Fruit fly (Drosophila melanogaster) whole organism, embryonic: ENCODE measurements around the gene CG15549.

Source experiments
- Atf6 ChIP-seq: fragments of 200-800 bp; sonication (Bioruptor generic); IDR thresholded peaks from 2 replicates; pipeline ENCODE4 v1.3.6; 2022; ENCODE audit warnings: missing biosample characterization, missing genetic modification characterization
- CG11504 ChIP-seq: fragments of 200-800 bp; sonication (Bioruptor generic); optimal IDR thresholded peaks from 3 replicates; lab custom pipeline; 2019; ENCODE audit warnings: missing biosample characterization, mild to moderate bottlenecking, missing genetic modification characterization, moderate library complexity
- CG13624 ChIP-seq: fragments of 200-800 bp; sonication (Bioruptor generic); optimal IDR thresholded peaks from 2 replicates; lab custom pipeline; 2016; ENCODE audit warnings: missing biosample characterization, missing genetic modification characterization
- CG13894 ChIP-seq: fragments of 200-800 bp; sonication (Bioruptor generic); optimal IDR thresholded peaks from 3 replicates; lab custom pipeline; 2018; ENCODE audit warnings: missing biosample characterization, mild to moderate bottlenecking, missing genetic modification characterization, moderate library complexity
- CG14860 ChIP-seq: fragments of 200-800 bp; sonication (Bioruptor generic); IDR thresholded peaks from 3 replicates; pipeline ENCODE4 v1.3.6; 2022; ENCODE audit warnings: missing biosample characterization, missing genetic modification characterization; ENCODE audit not compliant: partially characterized antibody
- CG14965 ChIP-seq: fragments of 200-800 bp; sonication (Bioruptor generic); optimal IDR thresholded peaks from 2 replicates; lab custom pipeline; 2016; ENCODE audit warnings: missing biosample characterization, missing genetic modification characterization, borderline replicate concordance
- CG15011 ChIP-seq: fragments of 200-800 bp; sonication (Bioruptor generic); optimal IDR thresholded peaks from 3 replicates; lab custom pipeline; 2018; ENCODE audit warnings: missing biosample characterization, mild to moderate bottlenecking, missing genetic modification characterization
- CG15073 ChIP-seq: fragments of 200-800 bp; sonication (Bioruptor generic); optimal IDR thresholded peaks from 2 replicates; lab custom pipeline; 2016; ENCODE audit warnings: missing biosample characterization, missing genetic modification characterization
- CG1603 ChIP-seq: fragments of 200-800 bp; sonication (Bioruptor generic); optimal IDR thresholded peaks from 2 replicates; lab custom pipeline; 2019; ENCODE audit warnings: missing biosample characterization, mild to moderate bottlenecking, missing genetic modification characterization, moderate library complexity
- CG16779 ChIP-seq: fragments of 200-800 bp; sonication (Bioruptor generic); IDR thresholded peaks from 2 replicates; pipeline ENCODE4 v1.3.6; 2022; ENCODE audit warnings: missing biosample characterization, missing genetic modification characterization
- CG16813 ChIP-seq: fragments of 200-800 bp; sonication (Bioruptor generic); IDR thresholded peaks from 3 replicates; pipeline ENCODE4 v1.3.6; 2022; ENCODE audit warnings: missing biosample characterization, missing genetic modification characterization; ENCODE audit not compliant: partially characterized antibody
- CG17361 ChIP-seq: fragments of 200-800 bp; sonication (Bioruptor generic); IDR thresholded peaks from 3 replicates; pipeline ENCODE4 v1.3.6; 2022; ENCODE audit warnings: missing biosample characterization, missing genetic modification characterization
- CG17612 ChIP-seq: fragments of 200-800 bp; sonication (Bioruptor generic); IDR thresholded peaks from 2 replicates; pipeline ENCODE4 v1.3.6; 2022; ENCODE audit warnings: missing biosample characterization, missing genetic modification characterization
- CG18764 ChIP-seq: fragments of 200-800 bp; sonication (Bioruptor generic); optimal IDR thresholded peaks from 3 replicates; lab custom pipeline; 2016; ENCODE audit warnings: missing biosample characterization, missing genetic modification characterization
- CG3281 ChIP-seq: fragments of 200-800 bp; sonication (Bioruptor generic); optimal IDR thresholded peaks from 3 replicates; lab custom pipeline; 2017; ENCODE audit warnings: missing biosample characterization, mild to moderate bottlenecking, missing genetic modification characterization
- CG33557 ChIP-seq: fragments of 200-800 bp; sonication (Bioruptor generic); optimal IDR thresholded peaks from 2 replicates; lab custom pipeline; 2019; ENCODE audit warnings: missing biosample characterization, mild to moderate bottlenecking, missing genetic modification characterization, moderate library complexity
- CG3726 ChIP-seq: fragments of 200-800 bp; sonication (Bioruptor generic); IDR thresholded peaks from 3 replicates; pipeline ENCODE4, ENCODE4 v1.3.6; 2022; ENCODE audit warnings: missing biosample characterization, missing genetic modification characterization
- CG4617 ChIP-seq: fragments of 200-800 bp; sonication (Bioruptor generic); optimal IDR thresholded peaks from 3 replicates; lab custom pipeline; 2016; ENCODE audit warnings: missing biosample characterization, missing genetic modification characterization, borderline replicate concordance
- CG6765 ChIP-seq: fragments of 200-800 bp; sonication (Bioruptor generic); optimal IDR thresholded peaks from 3 replicates; lab custom pipeline; 2017; ENCODE audit warnings: missing biosample characterization, mild to moderate bottlenecking, missing genetic modification characterization
- CG7372 ChIP-seq: fragments of 200-800 bp; sonication (Bioruptor generic); IDR thresholded peaks from 2 replicates; pipeline ENCODE4 v1.3.6; 2022; ENCODE audit warnings: missing biosample characterization, missing genetic modification characterization
- CG7987 ChIP-seq: fragments of 200-800 bp; sonication (Bioruptor generic); optimal IDR thresholded peaks from 2 replicates; lab custom pipeline; 2018; ENCODE audit warnings: missing biosample characterization, mild to moderate bottlenecking, missing genetic modification characterization, moderate library complexity
- CG8944 ChIP-seq: fragments of 200-800 bp; sonication (Bioruptor generic); optimal IDR thresholded peaks from 3 replicates; lab custom pipeline; 2016; ENCODE audit warnings: missing biosample characterization, missing genetic modification characterization
- CG9609 ChIP-seq: fragments of 200-800 bp; sonication (Bioruptor generic); optimal IDR thresholded peaks from 3 replicates; lab custom pipeline; 2016; ENCODE audit warnings: missing biosample characterization, missing genetic modification characterization
- CkIIα-i1 ChIP-seq: fragments of 200-800 bp; sonication (Bioruptor generic); IDR thresholded peaks from 2 replicates; pipeline ENCODE4 v1.3.6; 2022; ENCODE audit warnings: missing biosample characterization, missing genetic modification characterization
- Dfd ChIP-seq, 2 experiments: fragments of >200 bp; optimal IDR thresholded peaks; 2 replicates each; lab custom pipeline; 2017; ENCODE audit warnings: missing biosample characterization in 2 of 2, missing genetic modification characterization in 2 of 2
- Drgx ChIP-seq: fragments of 200-800 bp; sonication (Bioruptor generic); IDR thresholded peaks from 2 replicates; pipeline ENCODE4 v1.3.6; 2022; ENCODE audit warnings: missing biosample characterization, missing genetic modification characterization
- Fer2 ChIP-seq: fragments of 200-800 bp; sonication (Bioruptor generic); optimal IDR thresholded peaks from 2 replicates; lab custom pipeline; 2018; ENCODE audit warnings: missing biosample characterization, mild to moderate bottlenecking, missing genetic modification characterization, moderate library complexity
- HLHmδ ChIP-seq: fragments of 200-800 bp; sonication (Bioruptor generic); optimal IDR thresholded peaks from 2 replicates; lab custom pipeline; 2018; ENCODE audit warnings: missing biosample characterization, mild to moderate bottlenecking, missing genetic modification characterization, moderate library complexity
- HmgD ChIP-seq: fragments of 200-800 bp; sonication (Bioruptor generic); optimal IDR thresholded peaks from 3 replicates; lab custom pipeline; 2016; ENCODE audit warnings: missing biosample characterization, missing genetic modification characterization
- NC2α ChIP-seq: fragments of 200-800 bp; sonication (Bioruptor generic); optimal IDR thresholded peaks from 2 replicates; lab custom pipeline; 2016; ENCODE audit warnings: missing biosample characterization, missing genetic modification characterization
- PHDP ChIP-seq: fragments of 200-800 bp; sonication (Bioruptor generic); optimal IDR thresholded peaks from 3 replicates; lab custom pipeline; 2018; ENCODE audit warnings: missing biosample characterization, mild to moderate bottlenecking, missing genetic modification characterization, moderate library complexity
- Spps ChIP-seq: fragments of 200-800 bp; sonication (Bioruptor generic); optimal IDR thresholded peaks from 2 replicates; lab custom pipeline; 2018; ENCODE audit warnings: missing biosample characterization, mild to moderate bottlenecking, missing genetic modification characterization
- Trl ChIP-seq, 3 experiments: fragments of >200 bp in 2 of 3; fragments of 200-800 bp in 1 of 3; sonication (Bioruptor generic) in 1 of 3; optimal IDR thresholded peaks; 2 replicates in 1 of 3; 3 replicates in 2 of 3; lab custom pipeline; 2016 to 2017; ENCODE audit warnings: missing biosample characterization in 1 of 3, missing genetic modification characterization in 1 of 3
- bab2 ChIP-seq: fragments of 200-800 bp; sonication (Bioruptor generic); optimal IDR thresholded peaks from 2 replicates; lab custom pipeline; 2016; ENCODE audit warnings: missing biosample characterization, missing genetic modification characterization
- btn ChIP-seq: fragments of 200-800 bp; sonication (Bioruptor generic); optimal IDR thresholded peaks from 2 replicates; lab custom pipeline; 2016; ENCODE audit warnings: missing biosample characterization, missing genetic modification characterization
- ci ChIP-seq: fragments of 200-800 bp; sonication (Bioruptor generic); IDR thresholded peaks from 3 replicates; pipeline ENCODE4 v1.3.6; 2022; ENCODE audit warnings: missing biosample characterization, missing genetic modification characterization
- dan ChIP-seq: fragments of 200-800 bp; sonication (Bioruptor generic); IDR thresholded peaks from 2 replicates; pipeline ENCODE4 v1.3.6; 2022; ENCODE audit warnings: missing biosample characterization, missing genetic modification characterization
- dpn ChIP-seq, 2 experiments: fragments of 200-800 bp; sonication (Bioruptor generic); optimal IDR thresholded peaks; 3 replicates each; lab custom pipeline; 2016; ENCODE audit warnings: missing biosample characterization in 2 of 2, missing genetic modification characterization in 2 of 2
- fd96Cb ChIP-seq: fragments of 200-800 bp; sonication (Bioruptor generic); optimal IDR thresholded peaks from 2 replicates; lab custom pipeline; 2018; ENCODE audit warnings: missing biosample characterization, mild to moderate bottlenecking, missing genetic modification characterization, moderate library complexity
- gro ChIP-seq: fragments of 200-800 bp; sonication (Bioruptor generic); optimal IDR thresholded peaks from 2 replicates; lab custom pipeline; 2016; ENCODE audit warnings: missing biosample characterization, missing genetic modification characterization
- hb ChIP-seq: fragments of 200-800 bp; sonication (Bioruptor generic); IDR thresholded peaks from 3 replicates; pipeline ENCODE4 v1.3.6; 2022; ENCODE audit warnings: missing biosample characterization, missing genetic modification characterization; ENCODE audit not compliant: partially characterized antibody
- luna ChIP-seq: fragments of 200-800 bp; sonication (Bioruptor generic); optimal IDR thresholded peaks from 2 replicates; lab custom pipeline; 2016; ENCODE audit warnings: missing biosample characterization, missing genetic modification characterization
- nerfin-2 ChIP-seq: fragments of 200-800 bp; sonication (Bioruptor generic); IDR thresholded peaks from 2 replicates; pipeline ENCODE4 v1.3.6; 2022; ENCODE audit warnings: missing biosample characterization, missing genetic modification characterization; ENCODE audit not compliant: partially characterized antibody
- pb ChIP-seq: fragments of 200-800 bp; sonication (Bioruptor generic); optimal IDR thresholded peaks from 3 replicates; lab custom pipeline; 2016; ENCODE audit warnings: missing biosample characterization, missing genetic modification characterization
- ranshi ChIP-seq: fragments of 200-800 bp; sonication (Bioruptor generic); IDR thresholded peaks from 2 replicates; pipeline ENCODE4 v1.3.6; 2022; ENCODE audit warnings: missing biosample characterization, missing genetic modification characterization
- scrt ChIP-seq: fragments of 200-800 bp; sonication (Bioruptor generic); optimal IDR thresholded peaks from 2 replicates; lab custom pipeline; 2018; ENCODE audit warnings: missing biosample characterization, mild to moderate bottlenecking, missing genetic modification characterization, moderate library complexity
- sim ChIP-seq: fragments of 200-800 bp; sonication (Bioruptor generic); IDR thresholded peaks from 2 replicates; pipeline ENCODE4 v1.3.6; 2022; ENCODE audit warnings: missing biosample characterization, missing genetic modification characterization
- sug ChIP-seq: fragments of 200-800 bp; optimal IDR thresholded peaks from 2 replicates; lab custom pipeline; 2019; ENCODE audit warnings: missing biosample characterization, mild to moderate bottlenecking, missing genetic modification characterization, moderate library complexity
- trh ChIP-seq: fragments of 200-800 bp; sonication (Bioruptor generic); optimal IDR thresholded peaks from 2 replicates; lab custom pipeline; 2016; ENCODE audit warnings: missing biosample characterization, missing genetic modification characterization

The CG15549 gene

dm6 chr3R:30888550-30889259 lies 47.6 kb downstream of the CG15549 start, which contains the start of gene Sap-r (continued):
- TF ChIP-seq CG15073 (GFP tag; lab: Kevin White, UChicago): no peak
- TF ChIP-seq btn (GFP tag; lab: Kevin White, UChicago): no peak
- TF ChIP-seq dpn (GFP tag; optimal IDR thresholded peaks at IDR 0.05; lab: Kevin White, UChicago): no peak
- no peak for TF ChIP-seq CG7987 (GFP tag; lab: Kevin White, UChicago)
- TF ChIP-seq Atf6 (GFP tag; lab: Robert Waterston, UW): 0 out of 2 replicates have a peak, but pooled peaks have one; percentile 21
- TF ChIP-seq CG6765 (GFP tag; lab: Kevin White, UChicago): no peak
- no peak for TF ChIP-seq CG9609 (GFP tag; lab: Kevin White, UChicago)
- TF ChIP-seq CG14860 (GFP tag; lab: Robert Waterston, UW): no peak
- TF ChIP-seq CG15011 (GFP tag; lab: Kevin White, UChicago): no peak
- TF ChIP-seq dan (GFP tag; lab: Robert Waterston, UW): no peak
- TF ChIP-seq nerfin-2 (GFP tag; lab: Robert Waterston, UW): peak; percentile 60
- no peak; the same call in 2 of the 3 replicates for TF ChIP-seq ci (GFP tag; lab: Robert Waterston, UW)
- TF ChIP-seq CG17612: no peak
- no peak for TF ChIP-seq Trl (optimal IDR thresholded peaks at IDR 0.05; lab: Kevin White, UChicago)
- TF ChIP-seq Trl (GFP tag; optimal IDR thresholded peaks at IDR 0.05; lab: Kevin White, UChicago): no peak
- TF ChIP-seq CG33557 (GFP tag; lab: Kevin White, UChicago): peak; percentile 19
- 0 out of 3 replicates have a peak, but pooled peaks have one; percentile 15 for TF ChIP-seq CG17361 (GFP tag; lab: Robert Waterston, UW)
- no peak for TF ChIP-seq CG7372 (GFP tag; lab: Robert Waterston, UW)
- TF ChIP-seq CG18764 (GFP tag; lab: Kevin White, UChicago): no peak
- TF ChIP-seq HLHmδ (GFP tag; lab: Kevin White, UChicago): no peak
- peak; percentile 52 for TF ChIP-seq CG13894 (tag; lab: Kevin White, UChicago)
- TF ChIP-seq CG3726 (GFP tag; lab: Robert Waterston, UW): no peak
- TF ChIP-seq CG16779 (GFP tag; lab: Robert Waterston, UW): no peak
- TF ChIP-seq hb (GFP tag; lab: Robert Waterston, UW): peak; percentile 68; the same call in 2 of the 3 replicates
- TF ChIP-seq sim (GFP tag; lab: Robert Waterston, UW): no peak
- no peak for TF ChIP-seq pb (GFP tag; lab: Kevin White, UChicago)
- TF ChIP-seq CG1603 (tag; lab: Kevin White, UChicago): peak; percentile 85
- TF ChIP-seq Drgx: no peak
- TF ChIP-seq CG4617 (GFP tag; lab: Kevin White, UChicago): peak; percentile 82
- TF ChIP-seq Spps (tag; lab: Kevin White, UChicago): peak; percentile 26
- peak; percentile 82 for TF ChIP-seq gro
- TF ChIP-seq CG13624 (GFP tag; lab: Kevin White, UChicago): peak; percentile 36
- peak; percentile 57 for TF ChIP-seq CG11504 (tag; lab: Kevin White, UChicago)
- TF ChIP-seq sug (tag; lab: Kevin White, UChicago): peak; percentile 40
- no peak for TF ChIP-seq NC2α (GFP tag; lab: Kevin White, UChicago)
- TF ChIP-seq PHDP (tag; lab: Kevin White, UChicago): no peak
- no peak for TF ChIP-seq bab2 (GFP tag; lab: Kevin White, UChicago)
- no peak for TF ChIP-seq Dfd (GFP tag; optimal IDR thresholded peaks at IDR 0.05; lab: Kevin White, UChicago)
- TF ChIP-seq Fer2 (tag; lab: Kevin White, UChicago): no peak
- TF ChIP-seq CG8944: no peak
- TF ChIP-seq trh (GFP tag; lab: Kevin White, UChicago): no peak
- no peak for TF ChIP-seq luna (GFP tag; lab: Kevin White, UChicago)
- no peak for TF ChIP-seq CkIIα-i1 (GFP tag; lab: Robert Waterston, UW)
- TF ChIP-seq CG16813: peak; percentile 79
- TF ChIP-seq CG3281 (GFP tag; lab: Kevin White, UChicago): no peak
- TF ChIP-seq scrt: no peak
- TF ChIP-seq CG14965 (GFP tag; lab: Kevin White, UChicago): no peak
- no peak for TF ChIP-seq ranshi (GFP tag; lab: Robert Waterston, UW)
- peak; percentile 48 for TF ChIP-seq HmgD (GFP tag; lab: Kevin White, UChicago)
- no peak for TF ChIP-seq fd96Cb (tag; lab: Kevin White, UChicago)
